Worm (Caenorhabditis elegans): ENCODE results near the gene msp-79.
"Not testable (repeated sequence)": the region's sequence is repeated elsewhere in the genome, so short reads cannot be mapped to it uniquely, and the experiment has no call there.

msp-79 gene

DNA sequence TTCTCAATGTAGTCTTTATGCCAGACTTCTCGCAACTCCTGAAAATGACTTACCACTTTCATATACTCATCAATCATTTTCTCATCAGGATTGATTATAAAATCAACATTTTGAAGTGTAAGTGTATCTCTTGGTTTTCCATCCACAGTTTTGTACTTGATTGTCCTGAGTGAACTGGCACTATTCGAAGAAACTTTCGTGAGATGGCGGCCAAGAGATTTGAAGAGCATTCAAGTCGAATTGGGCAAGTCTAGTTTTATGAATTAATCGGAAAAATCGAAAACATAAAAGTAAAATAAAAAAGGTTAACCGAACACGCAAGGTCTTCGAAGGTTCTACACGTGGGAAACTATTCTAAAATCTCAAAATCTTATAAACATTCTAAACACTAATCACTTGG lies 24.1 kb downstream of the msp-79 start, which contains the start of gene C28D4.7:
Gene C28D4.7 (minus strand): TSS at position 265 of the 400 bp plus-strand sequence.
- no peak for TF ChIP-seq sea-1 (GFP tag; conservative IDR thresholded peaks at IDR 0.05)
- no peak for TF ChIP-seq ets-7 (tag; optimal IDR thresholded peaks at IDR 0.05)
- no peak for TF ChIP-seq flt-1 (GFP tag; IDR thresholded peaks at IDR 0.05)
- TF ChIP-seq tbx-11 (GFP tag; IDR thresholded peaks at IDR 0.05), result no peak
- TF ChIP-seq ceh-36 (tag; optimal IDR thresholded peaks at IDR 0.05), result no peak
- no peak for TF ChIP-seq aly-1 (tag; optimal IDR thresholded peaks at IDR 0.05)
- TF ChIP-seq ama-1 (optimal IDR thresholded peaks at IDR 0.05), result no peak
- no peak for TF ChIP-seq F13C5.2 (tag; optimal IDR thresholded peaks at IDR 0.05)
- no peak for TF ChIP-seq tra-4 (tag; optimal IDR thresholded peaks at IDR 0.05)
- no peak for TF ChIP-seq hmbx-1 (tag; optimal IDR thresholded peaks at IDR 0.05)
- TF ChIP-seq hnd-1 (tag; optimal IDR thresholded peaks at IDR 0.05), result no peak
- TF ChIP-seq B0310.2 (tag; optimal IDR thresholded peaks at IDR 0.05), result no peak
- TF ChIP-seq ceh-13 (GFP tag; optimal IDR thresholded peaks at IDR 0.05), result no peak

DNA sequence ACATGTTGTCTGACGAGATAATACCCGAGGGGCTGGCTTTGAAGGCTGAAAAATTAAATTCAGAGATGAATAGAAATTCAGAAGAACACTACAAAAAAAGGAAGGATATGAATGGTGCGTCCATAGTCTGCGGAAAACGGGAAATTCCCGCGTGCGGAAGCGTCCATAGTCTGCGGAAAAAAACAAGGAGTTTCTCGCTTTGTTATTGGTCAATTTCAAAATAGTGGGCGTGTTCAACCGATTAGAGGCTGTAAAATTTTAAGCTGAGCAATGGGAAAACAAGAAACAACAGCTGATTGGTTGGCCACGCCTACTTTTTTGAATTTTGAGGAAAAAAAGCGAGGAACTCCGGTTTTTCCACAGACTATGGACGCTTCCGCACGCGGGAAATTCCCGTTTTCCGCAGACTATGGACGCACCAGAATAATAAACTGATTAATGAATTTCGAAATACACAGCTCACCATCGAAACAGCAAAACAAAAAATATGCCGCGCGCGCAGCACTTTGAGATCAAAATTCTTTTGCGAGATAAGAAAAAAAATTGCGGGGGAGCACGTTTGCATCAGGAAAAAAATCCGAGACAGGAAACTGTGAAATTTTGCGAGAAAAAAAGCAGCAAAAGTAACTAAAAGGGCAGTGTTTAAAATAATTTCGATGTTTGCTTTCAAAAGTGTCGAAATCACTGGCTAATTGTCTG lies 26.0 kb downstream of the msp-79 start, which contains the start of gene gln-6:
Gene gln-6 (minus strand): TSS at position 51 of the 699 bp plus-strand sequence.
- TF ChIP-seq sea-1 (GFP tag; conservative IDR thresholded peaks at IDR 0.05); pes-1 (GFP tag; IDR thresholded peaks at IDR 0.05); tra-4 (tag; optimal IDR thresholded peaks at IDR 0.05): not testable (repeated sequence)

DNA sequence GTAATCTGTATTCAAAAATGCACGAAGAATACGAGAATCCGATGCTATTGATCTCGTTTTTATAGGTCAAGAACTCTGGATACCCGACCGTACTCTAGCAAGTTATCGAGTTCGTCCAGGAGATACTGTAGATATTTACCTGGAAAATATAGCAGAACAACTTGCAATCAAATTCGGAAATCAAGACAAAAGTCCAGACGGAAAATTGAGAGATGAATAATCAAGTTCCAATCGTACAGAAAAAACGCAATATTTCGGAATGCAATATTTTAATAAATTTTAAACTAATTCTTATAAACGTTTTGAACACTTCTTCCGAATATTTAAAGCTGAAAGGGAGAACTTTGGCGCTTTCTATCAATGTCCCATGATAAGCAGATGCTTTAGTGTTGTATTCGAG lies 28.0 kb downstream of the msp-79 start:
- TF ChIP-seq hmbx-1 (tag; optimal IDR thresholded peaks at IDR 0.05) (no peak), hmg-4 (GFP tag; optimal IDR thresholded peaks at IDR 0.05) (no peak), tbx-37 (GFP tag; conservative IDR thresholded peaks at IDR 0.05) (no peak), ceh-36 (tag; optimal IDR thresholded peaks at IDR 0.05) (no peak), sea-1 (GFP tag; conservative IDR thresholded peaks at IDR 0.05) (no peak), scrt-1 (GFP tag; IDR thresholded peaks at IDR 0.05) (no peak), aly-1 (tag; optimal IDR thresholded peaks at IDR 0.05) (no peak), F13C5.2 (tag; optimal IDR thresholded peaks at IDR 0.05) (no peak), ceh-13 (GFP tag; optimal IDR thresholded peaks at IDR 0.05) (no peak), B0310.2 (tag; optimal IDR thresholded peaks at IDR 0.05) (no peak), ets-7 (tag; optimal IDR thresholded peaks at IDR 0.05) (no peak), tra-4 (tag; optimal IDR thresholded peaks at IDR 0.05) (no peak), flt-1 (GFP tag; IDR thresholded peaks at IDR 0.05) (no peak), hnd-1 (tag; optimal IDR thresholded peaks at IDR 0.05) (no peak), pes-1 (GFP tag; IDR thresholded peaks at IDR 0.05) (no peak), tbx-11 (GFP tag; IDR thresholded peaks at IDR 0.05) (no peak), ama-1 (optimal IDR thresholded peaks at IDR 0.05) (no peak)

DNA sequence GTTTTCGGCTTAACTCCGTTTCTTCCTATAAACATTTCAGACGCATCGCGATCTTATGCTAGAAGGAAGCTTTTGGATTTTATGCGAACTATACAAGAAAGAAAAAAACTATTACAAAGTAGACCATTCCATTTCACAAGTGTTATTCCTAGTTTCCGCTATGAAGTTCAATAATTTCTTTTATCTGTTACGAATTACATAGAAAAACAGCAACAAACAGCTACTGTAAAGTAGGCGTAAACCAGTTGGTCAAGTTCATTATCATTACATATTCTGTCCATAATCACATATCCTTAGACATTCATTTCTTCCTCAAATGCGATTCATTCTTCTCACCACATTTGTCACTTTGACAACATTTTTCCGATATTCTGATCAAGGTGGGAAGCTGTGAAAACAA lies 28.8 kb downstream of the msp-79 start, which contains the start of gene C28D4.10:
Gene C28D4.10 (plus strand): TSS at position 301 of the 400 bp plus-strand sequence.
- TF ChIP-seq ets-7 (tag; optimal IDR thresholded peaks at IDR 0.05) (no peak), hnd-1 (tag; optimal IDR thresholded peaks at IDR 0.05) (no peak), flt-1 (GFP tag; IDR thresholded peaks at IDR 0.05) (no peak), pes-1 (GFP tag; IDR thresholded peaks at IDR 0.05) (no peak), tra-4 (tag; optimal IDR thresholded peaks at IDR 0.05) (no peak), aly-1 (tag; optimal IDR thresholded peaks at IDR 0.05) (no peak), scrt-1 (GFP tag; IDR thresholded peaks at IDR 0.05) (no peak), tbx-11 (GFP tag; IDR thresholded peaks at IDR 0.05) (no peak), F13C5.2 (tag; optimal IDR thresholded peaks at IDR 0.05) (no peak), ceh-13 (GFP tag; optimal IDR thresholded peaks at IDR 0.05) (no peak), sea-1 (GFP tag; conservative IDR thresholded peaks at IDR 0.05) (no peak), hmbx-1 (tag; optimal IDR thresholded peaks at IDR 0.05) (no peak)

DNA sequence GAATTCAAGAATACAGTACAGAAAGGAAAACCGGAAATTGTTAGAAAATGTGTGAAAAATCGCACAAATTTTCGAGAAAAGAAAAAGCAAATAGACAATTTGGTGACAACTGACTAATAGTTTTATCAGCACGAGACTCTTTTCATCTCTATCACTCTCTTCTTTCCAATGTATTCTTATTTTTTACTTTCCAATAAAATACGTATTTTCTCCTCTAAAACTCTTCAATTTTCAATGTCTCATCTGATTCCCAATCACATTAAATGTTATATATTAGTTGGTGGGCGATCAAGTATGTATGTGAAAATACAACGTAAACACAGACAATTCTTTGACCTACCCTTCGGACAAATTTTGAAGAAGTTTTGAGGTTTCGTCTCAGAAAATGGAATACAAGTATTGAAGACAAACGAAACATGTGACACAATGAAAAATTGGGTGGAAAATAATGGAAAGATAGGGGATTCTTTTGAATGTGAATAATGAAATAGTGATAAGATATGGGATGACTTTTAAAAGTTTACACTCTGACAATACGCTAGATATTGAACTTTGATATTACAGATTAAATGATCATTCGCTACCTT lies 29.7 kb downstream of the msp-79 start, which contains the start of gene cka-1:
Gene cka-1 (minus strand): TSS at position 418 of the 587 bp plus-strand sequence.
- TF ChIP-seq sea-1 (GFP tag; conservative IDR thresholded peaks at IDR 0.05), result no peak
- TF ChIP-seq scrt-1 (GFP tag; IDR thresholded peaks at IDR 0.05), result no peak
- TF ChIP-seq ceh-13 (GFP tag; optimal IDR thresholded peaks at IDR 0.05), result no peak
- TF ChIP-seq tbx-11 (GFP tag; IDR thresholded peaks at IDR 0.05), result no peak
- TF ChIP-seq F13C5.2 (tag; optimal IDR thresholded peaks at IDR 0.05), result no peak
- TF ChIP-seq tbx-37 (GFP tag; conservative IDR thresholded peaks at IDR 0.05), result no peak

DNA sequence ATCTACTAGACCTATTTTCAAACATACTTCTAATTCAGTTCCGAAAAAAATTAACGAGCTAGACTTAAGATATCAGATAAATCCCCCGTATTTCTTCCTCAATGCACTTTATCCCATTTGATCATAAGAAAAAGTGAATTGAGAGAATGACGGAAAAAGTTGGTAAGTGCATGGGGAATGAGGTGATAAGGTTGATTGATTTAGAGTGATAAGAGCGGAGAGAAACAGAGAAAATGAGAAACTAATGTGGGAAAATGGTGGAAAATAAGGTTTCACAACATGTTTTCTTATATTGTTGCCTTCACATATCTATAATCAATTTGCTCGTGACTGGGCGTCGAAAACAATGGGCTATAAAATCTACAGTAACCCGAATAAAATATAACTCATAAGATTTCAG lies 31.2 kb downstream of the msp-79 start:
- no peak for TF ChIP-seq tbx-11 (GFP tag; IDR thresholded peaks at IDR 0.05)
- no peak for TF ChIP-seq flt-1 (GFP tag; IDR thresholded peaks at IDR 0.05)
- TF ChIP-seq ceh-13 (GFP tag; optimal IDR thresholded peaks at IDR 0.05), result no peak
- TF ChIP-seq tbx-37 (GFP tag; conservative IDR thresholded peaks at IDR 0.05), result no peak

DNA sequence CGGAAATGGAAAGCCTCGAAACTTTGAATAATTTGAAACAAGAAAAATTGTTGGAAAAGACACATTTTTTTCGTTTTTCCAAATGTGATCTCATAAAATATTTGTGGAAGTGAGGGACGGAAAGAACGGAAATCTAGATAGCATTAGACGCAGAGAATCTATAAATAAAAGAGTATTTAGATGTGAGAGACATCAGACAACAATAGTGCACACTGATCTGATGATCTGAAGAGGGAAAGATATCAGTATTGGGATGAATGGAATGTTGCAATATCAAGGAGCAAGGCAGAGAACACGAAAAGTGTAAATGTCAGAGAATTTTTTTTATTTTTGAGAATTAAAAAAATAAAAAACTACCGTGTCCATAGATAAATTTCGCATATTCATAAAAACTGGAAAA lies 32.1 kb downstream of the msp-79 start:
- TF ChIP-seq tbx-11 (GFP tag; IDR thresholded peaks at IDR 0.05) (no peak), pes-1 (GFP tag; IDR thresholded peaks at IDR 0.05) (no peak), ets-7 (tag; optimal IDR thresholded peaks at IDR 0.05) (no peak), ama-1 (optimal IDR thresholded peaks at IDR 0.05) (no peak), hmg-4 (GFP tag; optimal IDR thresholded peaks at IDR 0.05) (no peak)

DNA sequence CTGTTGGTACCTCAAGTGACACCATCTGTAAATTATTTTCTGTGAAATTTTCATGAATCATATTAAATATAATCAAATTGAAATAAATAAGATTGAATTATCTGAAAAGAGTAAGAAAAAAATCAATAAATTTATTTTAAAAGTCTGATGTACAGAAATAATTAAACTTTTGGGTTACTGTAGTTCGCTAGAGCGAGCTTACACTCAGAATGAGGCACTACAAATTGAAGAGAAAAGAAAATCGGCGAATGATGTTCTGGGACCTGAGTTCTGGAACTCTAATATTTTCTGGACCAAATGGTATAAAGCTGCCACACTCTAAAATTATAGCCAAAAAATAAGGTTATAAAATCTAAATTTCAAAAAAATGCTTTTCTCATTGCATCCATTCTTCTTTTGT lies 33.0 kb downstream of the msp-79 start:
- no peak for TF ChIP-seq ceh-36 (tag; optimal IDR thresholded peaks at IDR 0.05)
- no peak for TF ChIP-seq tra-4 (tag; optimal IDR thresholded peaks at IDR 0.05)
- no peak for TF ChIP-seq ets-7 (tag; optimal IDR thresholded peaks at IDR 0.05)
- TF ChIP-seq ceh-13 (GFP tag; optimal IDR thresholded peaks at IDR 0.05), result no peak
- no peak for TF ChIP-seq hnd-1 (tag; optimal IDR thresholded peaks at IDR 0.05)
- TF ChIP-seq ama-1 (optimal IDR thresholded peaks at IDR 0.05), result no peak
- TF ChIP-seq B0310.2 (tag; optimal IDR thresholded peaks at IDR 0.05), result no peak

Data from whole organism, early embryonic.